Fruit fly (Drosophila melanogaster) whole organism, embryonic: Measurements from ENCODE around the gene CG7530.

ENCODE experiments used
- Atf3 ChIP-seq: fragments of 200-800 bp; sonication (Bioruptor generic); optimal IDR thresholded peaks from 3 replicates; lab custom pipeline; 2016; ENCODE audit warnings: missing biosample characterization, missing genetic modification characterization
- B-H2 ChIP-seq: fragments of 200-800 bp; sonication (Bioruptor generic); optimal IDR thresholded peaks from 2 replicates; lab custom pipeline; 2018; ENCODE audit warnings: missing biosample characterization, mild to moderate bottlenecking, missing genetic modification characterization
- Bdp1 ChIP-seq: fragments of 200-800 bp; sonication (Bioruptor generic); optimal IDR thresholded peaks from 3 replicates; lab custom pipeline; 2016; ENCODE audit warnings: missing biosample characterization, missing genetic modification characterization
- Blimp-1 ChIP-seq: fragments of 200-800 bp; sonication (Bioruptor generic); optimal IDR thresholded peaks from 3 replicates; lab custom pipeline; 2018; ENCODE audit warnings: missing biosample characterization, missing genetic modification characterization, mild to moderate bottlenecking, moderate library complexity, missing genetic modification reagents
- C15 ChIP-seq: fragments of 200-800 bp; sonication (Bioruptor generic); IDR thresholded peaks from 3 replicates; pipeline ENCODE4 v1.3.6; 2022; ENCODE audit warnings: missing biosample characterization, missing genetic modification characterization
- CG10462 ChIP-seq: fragments of 200-800 bp; sonication (Bioruptor generic); optimal IDR thresholded peaks from 2 replicates; lab custom pipeline; 2016; ENCODE audit warnings: missing biosample characterization, missing genetic modification characterization
- CG13624 ChIP-seq: fragments of 200-800 bp; sonication (Bioruptor generic); optimal IDR thresholded peaks from 2 replicates; lab custom pipeline; 2016; ENCODE audit warnings: missing biosample characterization, missing genetic modification characterization
- CG14050 ChIP-seq: fragments of 200-800 bp; sonication (Bioruptor generic); IDR thresholded peaks from 3 replicates; pipeline ENCODE4 v1.3.6; 2022; ENCODE audit warnings: missing biosample characterization, missing genetic modification characterization
- CG15601 ChIP-seq: fragments of 200-800 bp; sonication (Bioruptor generic); optimal IDR thresholded peaks from 3 replicates; lab custom pipeline; 2019; ENCODE audit warnings: missing biosample characterization, mild to moderate bottlenecking, missing genetic modification characterization, moderate library complexity
- CG1647 ChIP-seq: fragments of 200-800 bp; sonication (Bioruptor generic); optimal IDR thresholded peaks from 3 replicates; lab custom pipeline; 2016; ENCODE audit warnings: missing biosample characterization, missing genetic modification characterization
- CG2129 ChIP-seq: fragments of 200-800 bp; sonication (Bioruptor generic); IDR thresholded peaks from 2 replicates; pipeline ENCODE4 v1.3.6; 2022; ENCODE audit warnings: missing biosample characterization, missing genetic modification characterization; ENCODE audit not compliant: partially characterized antibody
- CG2875 ChIP-seq: fragments of 200-800 bp; sonication (Bioruptor generic); optimal IDR thresholded peaks from 2 replicates; lab custom pipeline; 2017; ENCODE audit warnings: missing biosample characterization, mild to moderate bottlenecking, missing genetic modification characterization, missing genetic modification reagents
- CG31388 ChIP-seq: fragments of 200-800 bp; sonication (Bioruptor generic); optimal IDR thresholded peaks from 2 replicates; lab custom pipeline; 2016; ENCODE audit warnings: missing biosample characterization, missing genetic modification characterization
- CG3407 ChIP-seq: fragments of 200-800 bp; sonication (Bioruptor generic); optimal IDR thresholded peaks from 2 replicates; lab custom pipeline; 2018; ENCODE audit warnings: missing biosample characterization, mild to moderate bottlenecking, missing genetic modification characterization
- CG3726 ChIP-seq: fragments of 200-800 bp; sonication (Bioruptor generic); IDR thresholded peaks from 3 replicates; pipeline ENCODE4, ENCODE4 v1.3.6; 2022; ENCODE audit warnings: missing biosample characterization, missing genetic modification characterization
- CG4730 ChIP-seq: fragments of 200-800 bp; sonication (Bioruptor generic); IDR thresholded peaks from 2 replicates; pipeline ENCODE4 v1.3.6; 2022; ENCODE audit warnings: missing biosample characterization, missing genetic modification characterization
- CG5953 ChIP-seq: fragments of 200-800 bp; sonication (Bioruptor generic); IDR thresholded peaks from 2 replicates; pipeline ENCODE4 v1.3.6; 2022; ENCODE audit warnings: missing biosample characterization, missing genetic modification characterization
- CG7357 ChIP-seq: fragments of 200-800 bp; sonication (Bioruptor generic); IDR thresholded peaks from 3 replicates; pipeline ENCODE4 v1.3.6; 2022; ENCODE audit warnings: missing biosample characterization, missing genetic modification characterization
- CG9797 ChIP-seq: fragments of 200-800 bp; sonication (Bioruptor generic); optimal IDR thresholded peaks from 3 replicates; lab custom pipeline; 2018; ENCODE audit warnings: missing biosample characterization, mild to moderate bottlenecking, missing genetic modification characterization
- Fer2 ChIP-seq: fragments of 200-800 bp; sonication (Bioruptor generic); optimal IDR thresholded peaks from 2 replicates; lab custom pipeline; 2018; ENCODE audit warnings: missing biosample characterization, mild to moderate bottlenecking, missing genetic modification characterization, moderate library complexity
- HLH54F ChIP-seq: fragments of 200-800 bp; sonication (Bioruptor generic); optimal IDR thresholded peaks from 3 replicates; lab custom pipeline; 2016; ENCODE audit warnings: missing biosample characterization, missing genetic modification characterization
- Hr51 ChIP-seq, 2 experiments: fragments of 200-800 bp; sonication (Bioruptor generic); optimal IDR thresholded peaks; 2 replicates in 1 of 2; 3 replicates in 1 of 2; lab custom pipeline; 2016 to 2018; ENCODE audit warnings: missing biosample characterization in 2 of 2, missing genetic modification characterization in 2 of 2, mild to moderate bottlenecking in 1 of 2, moderate library complexity in 1 of 2
- Poxn ChIP-seq: fragments of 200-800 bp; sonication (Bioruptor generic); IDR thresholded peaks from 2 replicates; pipeline ENCODE4 v1.3.6; 2022; ENCODE audit warnings: missing biosample characterization, missing genetic modification characterization
- Rfx ChIP-seq: fragments of 200-800 bp; sonication (Bioruptor generic); IDR thresholded peaks from 2 replicates; pipeline ENCODE4 v1.3.6; 2022; ENCODE audit warnings: missing biosample characterization, missing genetic modification characterization
- Side ChIP-seq: fragments of 200-800 bp; sonication (Bioruptor generic); optimal IDR thresholded peaks from 2 replicates; lab custom pipeline; 2016; ENCODE audit warnings: missing biosample characterization, missing genetic modification characterization
- Sin3A ChIP-seq: fragments of >200 bp; optimal IDR thresholded peaks from 2 replicates; lab custom pipeline; 2018
- Spps ChIP-seq: fragments of 200-800 bp; sonication (Bioruptor generic); optimal IDR thresholded peaks from 2 replicates; lab custom pipeline; 2018; ENCODE audit warnings: missing biosample characterization, mild to moderate bottlenecking, missing genetic modification characterization
- Sry-δ ChIP-seq: fragments of 200-800 bp; sonication (Bioruptor generic); optimal IDR thresholded peaks from 2 replicates; lab custom pipeline; 2016; ENCODE audit warnings: missing biosample characterization, missing genetic modification characterization
- Tbp ChIP-seq: fragments of >200 bp; optimal IDR thresholded peaks from 2 replicates; lab custom pipeline; 2018; ENCODE audit warnings: missing biosample characterization, missing genetic modification characterization
- bigmax ChIP-seq: fragments of 200-800 bp; sonication (Bioruptor generic); optimal IDR thresholded peaks from 2 replicates; lab custom pipeline; 2018; ENCODE audit warnings: missing biosample characterization, mild to moderate bottlenecking, missing genetic modification characterization
- cad ChIP-seq: fragments of >200 bp; optimal IDR thresholded peaks from 2 replicates; lab custom pipeline; 2017; ENCODE audit warnings: missing biosample characterization, missing genetic modification characterization
- cas ChIP-seq: fragments of 200-800 bp; sonication (Bioruptor generic); IDR thresholded peaks from 2 replicates; pipeline ENCODE4 v1.3.6; 2022; ENCODE audit warnings: missing biosample characterization, missing genetic modification characterization
- crol ChIP-seq: fragments of 200-800 bp; sonication (Bioruptor generic); IDR thresholded peaks from 2 replicates; pipeline ENCODE4 v1.3.6; 2022; ENCODE audit warnings: missing biosample characterization, missing genetic modification characterization
- disco-r ChIP-seq: fragments of 200-800 bp; sonication (Bioruptor generic); optimal IDR thresholded peaks from 2 replicates; lab custom pipeline; 2016; ENCODE audit warnings: missing biosample characterization, missing genetic modification characterization
- exex ChIP-seq: fragments of 200-800 bp; sonication (Bioruptor generic); optimal IDR thresholded peaks from 4 replicates; lab custom pipeline; 2018; ENCODE audit warnings: missing biosample characterization, mild to moderate bottlenecking, missing genetic modification characterization, moderate library complexity
- fd3F ChIP-seq: fragments of 200-800 bp; sonication (Bioruptor generic); optimal IDR thresholded peaks from 2 replicates; lab custom pipeline; 2018; ENCODE audit warnings: missing biosample characterization, mild to moderate bottlenecking, missing genetic modification characterization, moderate library complexity
- gfzf ChIP-seq: fragments of 200-800 bp; sonication (Bioruptor generic); optimal IDR thresholded peaks from 2 replicates; lab custom pipeline; 2016; ENCODE audit warnings: missing biosample characterization, mild to moderate bottlenecking, missing genetic modification characterization, moderate library complexity
- gt ChIP-seq: fragments of 200-800 bp; sonication (Bioruptor generic); IDR thresholded peaks from 2 replicates; pipeline ENCODE4 v1.3.6; 2022; ENCODE audit warnings: missing biosample characterization, missing genetic modification characterization
- ind ChIP-seq: fragments of 200-800 bp; sonication (Bioruptor generic); optimal IDR thresholded peaks from 3 replicates; lab custom pipeline; 2016; ENCODE audit warnings: missing biosample characterization, missing genetic modification characterization
- kay ChIP-seq: fragments of 200-800 bp; sonication (Bioruptor generic); optimal IDR thresholded peaks from 2 replicates; lab custom pipeline; 2016; ENCODE audit warnings: missing biosample characterization, missing genetic modification characterization
- klu ChIP-seq: fragments of 200-800 bp; sonication (Bioruptor generic); IDR thresholded peaks from 2 replicates; pipeline ENCODE4 v1.3.6; 2022; ENCODE audit warnings: missing biosample characterization, missing genetic modification characterization
- otp ChIP-seq: fragments of 200-800 bp; sonication (Bioruptor generic); IDR thresholded peaks from 3 replicates; pipeline ENCODE4, ENCODE4 v1.3.6; 2022; ENCODE audit warnings: missing biosample characterization, missing genetic modification characterization
- pros ChIP-seq: fragments of 200-800 bp; sonication (Bioruptor generic); optimal IDR thresholded peaks from 3 replicates; lab custom pipeline; 2019; ENCODE audit warnings: missing biosample characterization, mild to moderate bottlenecking, missing genetic modification characterization, moderate library complexity
- ro ChIP-seq: fragments of 200-800 bp; sonication (Bioruptor generic); IDR thresholded peaks from 2 replicates; pipeline ENCODE4 v1.3.6; 2022; ENCODE audit warnings: missing biosample characterization, missing genetic modification characterization
- sc ChIP-seq, 3 experiments: fragments of >200 bp in 2 of 3; fragments of 200-800 bp in 1 of 3; sonication (Bioruptor generic) in 1 of 3; optimal IDR thresholded peaks; 2 replicates in 2 of 3; 3 replicates in 1 of 3; lab custom pipeline; 2017; ENCODE audit warnings: mild to moderate bottlenecking in 1 of 3, missing biosample characterization in 1 of 3, missing genetic modification characterization in 1 of 3, missing genetic modification reagents in 1 of 3
- sqz ChIP-seq: fragments of 200-800 bp; sonication (Bioruptor generic); optimal IDR thresholded peaks from 3 replicates; lab custom pipeline; 2018; ENCODE audit warnings: missing biosample characterization, mild to moderate bottlenecking, missing genetic modification characterization
- sr ChIP-seq: fragments of 200-800 bp; sonication (Bioruptor generic); IDR thresholded peaks from 3 replicates; pipeline ENCODE4 v1.3.6; 2022; ENCODE audit warnings: missing biosample characterization, missing genetic modification characterization
- tap ChIP-seq: fragments of 200-800 bp; optimal IDR thresholded peaks from 3 replicates; lab custom pipeline; 2019; ENCODE audit warnings: missing biosample characterization, mild to moderate bottlenecking, missing genetic modification characterization, moderate library complexity
- tgo ChIP-seq: fragments of 200-800 bp; sonication (Bioruptor generic); IDR thresholded peaks from 3 replicates; pipeline ENCODE4 v1.3.6; 2022; ENCODE audit warnings: missing biosample characterization, missing genetic modification characterization
- wek ChIP-seq: fragments of 200-800 bp; sonication (Bioruptor generic); optimal IDR thresholded peaks from 3 replicates; lab custom pipeline; 2018; ENCODE audit warnings: missing biosample characterization, mild to moderate bottlenecking, missing genetic modification characterization, moderate library complexity
- wor ChIP-seq: fragments of 200-800 bp; sonication (Bioruptor generic); IDR thresholded peaks from 2 replicates; pipeline ENCODE4 v1.3.6; 2022; ENCODE audit warnings: missing biosample characterization, missing genetic modification characterization
- zfh1 ChIP-seq: fragments of 200-800 bp; sonication (Bioruptor generic); IDR thresholded peaks from 3 replicates; pipeline ENCODE4 v1.3.6; 2022; ENCODE audit warnings: missing biosample characterization, missing genetic modification characterization

Gene CG7530

dm6 chr3R:14696949-14697513 is 34.3 kb downstream of the CG7530 start, which contains the start of gene Meltrin (continued):
- TF ChIP-seq kay (peak; percentile 17), Fer2 (tag; lab: Kevin White, UChicago) (no peak), gt (GFP tag; lab: Robert Waterston, UW) (no peak), zfh1 (GFP tag; lab: Robert Waterston, UW) (no peak), B-H2 (GFP tag; lab: Kevin White, UChicago) (peak; percentile 70), cas (GFP tag; lab: Robert Waterston, UW) (no peak), crol (GFP tag; lab: Robert Waterston, UW) (no peak), Tbp (GFP tag; lab: Kevin White, UChicago) (no peak), CG2129 (no peak), Rfx (GFP tag; lab: Robert Waterston, UW) (no peak), CG4730 (GFP tag; lab: Robert Waterston, UW) (no peak), Spps (tag; lab: Kevin White, UChicago) (no peak), CG7357 (no peak), disco-r (GFP tag; lab: Kevin White, UChicago) (peak; percentile 33), wek (GFP tag; lab: Kevin White, UChicago) (peak; percentile 69), Poxn (GFP tag; lab: Robert Waterston, UW) (no peak), exex (tag; lab: Kevin White, UChicago) (peak; percentile 38), Hr51 (GFP tag; optimal IDR thresholded peaks at IDR 0.05; lab: Kevin White, UChicago) (peak; percentile 61 to 69), CG3407 (GFP tag; lab: Kevin White, UChicago) (no peak), CG14050 (no peak), Sin3A (lab: Kevin White, UChicago) (peak; percentile 3), klu (no peak), CG10462 (no peak), sc (optimal IDR thresholded peaks at IDR 0.05; lab: Kevin White, UChicago) (no peak), sc (GFP tag; optimal IDR thresholded peaks at IDR 0.05; lab: Kevin White, UChicago) (no peak), C15 (GFP tag; lab: Robert Waterston, UW) (no peak), CG1647 (GFP tag; lab: Kevin White, UChicago) (peak; percentile 47), CG15601 (tag; lab: Kevin White, UChicago) (peak; percentile 66), sr (GFP tag; lab: Robert Waterston, UW) (no peak), wor (GFP tag; lab: Robert Waterston, UW) (no peak), sqz (GFP tag; lab: Kevin White, UChicago) (peak; percentile 59), fd3F (GFP tag; lab: Kevin White, UChicago) (no peak), Bdp1 (peak; percentile 42), CG3726 (GFP tag; lab: Robert Waterston, UW) (no peak), ro (no peak), Sry-δ (GFP tag; lab: Kevin White, UChicago) (peak; percentile 95), cad (GFP tag; lab: Kevin White, UChicago) (no peak), CG9797 (GFP tag; lab: Kevin White, UChicago) (peak; percentile 97), CG31388 (GFP tag; lab: Kevin White, UChicago) (no peak), pros (GFP tag; lab: Kevin White, UChicago) (peak; percentile 66), otp (GFP tag; lab: Robert Waterston, UW) (no peak), tap (tag; lab: Kevin White, UChicago) (peak; percentile 48), bigmax (peak; percentile 13), CG13624 (peak; percentile 76), gfzf (GFP tag; lab: Kevin White, UChicago) (peak; percentile 97), CG5953 (no peak), Blimp-1 (GFP tag; lab: Kevin White, UChicago) (no peak), HLH54F (GFP tag; lab: Kevin White, UChicago) (peak; percentile 20), CG2875 (peak; percentile 37), Atf3 (GFP tag; lab: Kevin White, UChicago) (peak; percentile 27), tgo (no peak), Side (GFP tag; lab: Kevin White, UChicago) (peak; percentile 52), ind (GFP tag; lab: Kevin White, UChicago) (no peak)
